Worm (Caenorhabditis elegans) whole organism, mixed stage, embryonic: ENCODE measurements around the gene K09A9.6.
A peak's percentile ranks its signal among the peaks of the same experiment; 100 is the strongest.

Experiments used
- bed-3 ChIP-seq: fragments of 200-800 bp; sonication (Bioruptor generic); optimal IDR thresholded peaks from 3 replicates; lab custom pipeline; 2018; ENCODE audit warnings: mild to moderate bottlenecking, missing genetic modification characterization, moderate library complexity, missing compliant biosample characterization
- blmp-1 ChIP-seq: fragments of 150-350 bp; optimal IDR thresholded peaks from 2 replicates; lab custom pipeline; 2014; ENCODE audit warnings: missing biosample characterization, missing genetic modification characterization
- ceh-39 ChIP-seq: fragments of 150-350 bp; optimal IDR thresholded peaks from 2 replicates; lab custom pipeline; 2014; ENCODE audit warnings: missing biosample characterization, missing genetic modification characterization
- ceh-43 ChIP-seq: fragments of 200-800 bp; sonication (Bioruptor generic); optimal IDR thresholded peaks from 2 replicates; lab custom pipeline; 2018; ENCODE audit warnings: mild to moderate bottlenecking, missing genetic modification characterization, moderate library complexity, missing compliant biosample characterization
- ceh-83 ChIP-seq: fragments of 200-800 bp; sonication (Bioruptor generic); optimal IDR thresholded peaks from 2 replicates; lab custom pipeline; 2018; ENCODE audit warnings: mild to moderate bottlenecking, missing genetic modification characterization, missing compliant biosample characterization
- ces-1 ChIP-seq: fragments of 150-350 bp; optimal IDR thresholded peaks from 2 replicates; lab custom pipeline; 2014; ENCODE audit warnings: missing biosample characterization, missing genetic modification reagents, missing genetic modification characterization
- drap-1 ChIP-seq: fragments of 200-800 bp; sonication (Bioruptor generic); optimal IDR thresholded peaks from 3 replicates; lab custom pipeline; 2018; ENCODE audit warnings: mild to moderate bottlenecking, missing genetic modification characterization, missing compliant biosample characterization
- elt-1 ChIP-seq: sonication (generic microtip); optimal IDR thresholded peaks from 2 replicates; lab custom pipeline; 2017; ENCODE audit warnings: missing genetic modification characterization, mild to moderate bottlenecking, missing compliant biosample characterization, antibody characterized with exemption, moderate library complexity, borderline replicate concordance; ENCODE audit not compliant: insufficient read depth
- flh-1 ChIP-seq: fragments of 200-800 bp; sonication (Bioruptor generic); optimal IDR thresholded peaks from 2 replicates; lab custom pipeline; 2018; ENCODE audit warnings: mild to moderate bottlenecking, missing genetic modification characterization, moderate library complexity, missing compliant biosample characterization
- ham-2 ChIP-seq: fragments of 200-800 bp; sonication (Bioruptor generic); optimal IDR thresholded peaks from 2 replicates; lab custom pipeline; 2018; ENCODE audit warnings: mild to moderate bottlenecking, missing genetic modification characterization, missing compliant biosample characterization
- hlh-1 ChIP-seq: fragments of 150-350 bp; optimal IDR thresholded peaks from 2 replicates; lab custom pipeline; 2014; ENCODE audit warnings: missing biosample characterization, missing genetic modification reagents, missing genetic modification characterization
- lin-13 ChIP-seq: fragments of 150-350 bp; optimal IDR thresholded peaks from 2 replicates; lab custom pipeline; 2014; ENCODE audit warnings: missing biosample characterization, missing genetic modification characterization
- lin-32 ChIP-seq: fragments of 200-800 bp; sonication (Bioruptor generic); optimal IDR thresholded peaks from 2 replicates; lab custom pipeline; 2018; ENCODE audit warnings: mild to moderate bottlenecking, missing genetic modification characterization, missing compliant biosample characterization
- lsy-2 ChIP-seq: fragments of 150-350 bp; optimal IDR thresholded peaks from 2 replicates; lab custom pipeline; 2014; ENCODE audit warnings: missing biosample characterization, missing genetic modification characterization
- mab-5 ChIP-seq: fragments of 150-350 bp; optimal IDR thresholded peaks from 2 replicates; lab custom pipeline; 2014; ENCODE audit warnings: missing biosample characterization, missing genetic modification characterization
- mep-1 ChIP-seq: fragments of 150-350 bp; optimal IDR thresholded peaks from 2 replicates; lab custom pipeline; 2017; ENCODE audit warnings: missing biosample characterization, missing genetic modification reagents, missing genetic modification characterization, inconsistent platforms
- mls-2 ChIP-seq: sonication (generic microtip); optimal IDR thresholded peaks from 2 replicates; lab custom pipeline; 2016; ENCODE audit warnings: mild to moderate bottlenecking, missing genetic modification characterization, moderate library complexity, missing compliant biosample characterization
- nhr-12 ChIP-seq: fragments of 150-350 bp; optimal IDR thresholded peaks from 2 replicates; lab custom pipeline; 2014; ENCODE audit warnings: missing biosample characterization, missing genetic modification characterization
- nhr-2 ChIP-seq: fragments of 150-350 bp; optimal IDR thresholded peaks from 2 replicates; lab custom pipeline; 2014; ENCODE audit warnings: missing biosample characterization, missing genetic modification characterization
- nhr-237 ChIP-seq: fragments of 150-350 bp; optimal IDR thresholded peaks from 2 replicates; lab custom pipeline; 2014; ENCODE audit warnings: missing biosample characterization, missing genetic modification characterization
- nhr-28 ChIP-seq: fragments of 150-350 bp; optimal IDR thresholded peaks from 2 replicates; lab custom pipeline; 2014; ENCODE audit warnings: missing biosample characterization, missing genetic modification characterization
- pha-4 ChIP-seq: fragments of 150-350 bp; optimal IDR thresholded peaks from 2 replicates; lab custom pipeline; 2018; ENCODE audit warnings: missing biosample characterization, missing genetic modification reagents, missing genetic modification characterization
- sem-2 ChIP-seq: fragments of 200-800 bp; sonication (Bioruptor generic); optimal IDR thresholded peaks from 2 replicates; lab custom pipeline; 2018; ENCODE audit warnings: mild to moderate bottlenecking, missing genetic modification characterization, missing compliant biosample characterization
- snpc-4 ChIP-seq: fragments of 150-350 bp; optimal IDR thresholded peaks from 2 replicates; lab custom pipeline; 2014; ENCODE audit warnings: missing biosample characterization, missing genetic modification characterization
- sptf-1 ChIP-seq: sonication (generic microtip); optimal IDR thresholded peaks from 2 replicates; lab custom pipeline; 2017; ENCODE audit warnings: mild to moderate bottlenecking, missing genetic modification characterization, moderate library complexity, missing compliant biosample characterization
- unc-120 ChIP-seq: sonication (generic microtip); optimal IDR thresholded peaks from 2 replicates; lab custom pipeline; 2017; ENCODE audit warnings: missing genetic modification characterization, missing compliant biosample characterization; ENCODE audit not compliant: poor library complexity, severe bottlenecking
- unc-39 ChIP-seq: fragments of 150-350 bp; optimal IDR thresholded peaks from 2 replicates; lab custom pipeline; 2014; ENCODE audit warnings: missing biosample characterization, missing genetic modification characterization
- unc-62 ChIP-seq: fragments of 150-350 bp; optimal IDR thresholded peaks from 2 replicates; lab custom pipeline; 2014; ENCODE audit warnings: missing biosample characterization, missing genetic modification reagents, missing genetic modification characterization
- zip-8 ChIP-seq: fragments of 150-350 bp; optimal IDR thresholded peaks from 2 replicates; lab custom pipeline; 2014; ENCODE audit warnings: missing biosample characterization, missing genetic modification characterization

The K09A9.6 gene

DNA sequence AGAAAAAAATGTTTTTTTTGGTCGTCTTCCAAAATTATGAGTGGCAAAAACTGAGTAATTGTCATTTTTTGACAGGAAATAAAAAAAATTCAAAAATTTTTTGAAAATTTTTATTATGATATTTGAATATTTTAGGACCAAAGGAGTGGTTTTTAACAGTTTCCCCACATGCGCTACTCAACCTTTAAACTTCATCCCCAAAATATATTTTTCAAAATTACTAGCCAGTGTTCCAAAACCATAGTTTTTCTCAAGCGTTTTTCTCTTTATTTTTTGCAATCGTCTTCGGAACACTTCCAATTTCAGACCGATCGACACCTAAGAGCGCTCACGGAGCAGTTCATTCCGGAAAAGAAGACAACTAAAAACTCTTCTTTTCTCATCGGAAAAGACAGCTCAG, at the start of gene K09A9.6:
TSS of gene K09A9.6 (plus strand) at position 301 of the 400 bp plus-strand sequence.
- TF ChIP-seq mab-5 (tag; lab: Kevin White, UChicago) (no peak), mls-2 (tag; lab: Kevin White, UChicago) (no peak), sem-2 (GFP tag; lab: Kevin White, UChicago) (no peak), elt-1 (tag; lab: Kevin White, UChicago) (no peak)
- TF ChIP-seq, all 35 proteins: peak for 0

ce11 chrX:15528472-15528871, 48.6 kb upstream of the K09A9.6 start:
- no peak for TF ChIP-seq nhr-28 (tag; lab: Kevin White, UChicago)
- TF ChIP-seq nhr-12 (tag; lab: Kevin White, UChicago) = no peak
- TF ChIP-seq mls-2 (tag; lab: Kevin White, UChicago) = no peak
- no peak for TF ChIP-seq mab-5 (tag; lab: Kevin White, UChicago)
- TF ChIP-seq bed-3 = no peak
- no peak for TF ChIP-seq ham-2 (GFP tag; lab: Kevin White, UChicago)
- no peak for TF ChIP-seq lin-32
- no peak for TF ChIP-seq mep-1 (tag; lab: Kevin White, UChicago)
- TF ChIP-seq unc-62 = no peak
- TF ChIP-seq nhr-237 (tag; lab: Kevin White, UChicago) = no peak
- TF ChIP-seq snpc-4 = no peak
- TF ChIP-seq nhr-2 (tag; lab: Kevin White, UChicago) = no peak
- TF ChIP-seq pha-4 (tag; lab: Kevin White, UChicago) = no peak
- TF ChIP-seq lin-13 = no peak
- no peak for TF ChIP-seq zip-8 (tag; lab: Kevin White, UChicago)
- TF ChIP-seq hlh-1 = no peak
- no peak for TF ChIP-seq blmp-1 (tag; lab: Kevin White, UChicago)

DNA sequence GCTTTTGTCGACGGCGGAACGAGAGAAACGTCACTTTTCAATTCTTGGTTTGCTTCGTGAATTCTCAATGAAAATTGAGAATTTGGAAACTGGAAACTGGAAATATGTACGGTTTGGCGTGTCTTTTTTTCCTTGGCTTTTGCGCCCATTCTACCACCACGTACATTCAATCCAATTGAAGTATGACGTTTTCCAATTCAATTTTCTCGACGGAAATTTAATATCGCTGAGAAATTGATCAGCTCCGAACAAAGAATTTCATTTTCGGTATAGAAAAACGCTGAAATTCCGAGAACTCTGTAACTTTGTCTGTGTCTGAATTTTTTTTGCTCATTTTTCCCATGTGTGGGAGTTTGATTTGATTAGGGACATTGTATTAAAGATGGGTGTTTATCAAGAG, 43.8 kb upstream of the K09A9.6 start:
- no peak for TF ChIP-seq sptf-1 (tag; lab: Kevin White, UChicago)
- no peak for TF ChIP-seq unc-62
- peak; percentile 65 for TF ChIP-seq ces-1 (GFP tag; lab: Kevin White, UChicago)
- TF ChIP-seq lsy-2 (tag; lab: Kevin White, UChicago) = no peak
- TF ChIP-seq mab-5 (tag; lab: Kevin White, UChicago) = no peak
- no peak for TF ChIP-seq drap-1 (GFP tag; lab: Kevin White, UChicago)
- TF ChIP-seq ceh-83 (GFP tag; lab: Kevin White, UChicago) = no peak

ce11 chrX:15535190-15535636, 41.8 kb upstream of the K09A9.6 start:
- TF ChIP-seq mls-2 (tag; lab: Kevin White, UChicago) (no peak), ces-1 (GFP tag; lab: Kevin White, UChicago) (peak; percentile 72), nhr-237 (tag; lab: Kevin White, UChicago) (no peak), unc-120 (tag; lab: Kevin White, UChicago) (peak; percentile 64), ceh-83 (GFP tag; lab: Kevin White, UChicago) (no peak), unc-39 (no peak), hlh-1 (peak; percentile 31), sptf-1 (tag; lab: Kevin White, UChicago) (peak; percentile 15), drap-1 (GFP tag; lab: Kevin White, UChicago) (peak; percentile 11), bed-3 (no peak), ham-2 (GFP tag; lab: Kevin White, UChicago) (no peak)

- TF ChIP-seq sptf-1 (tag; lab: Kevin White, UChicago) (no peak), pha-4 (tag; lab: Kevin White, UChicago) (no peak), mep-1 (tag; lab: Kevin White, UChicago) (no peak), nhr-28 (tag; lab: Kevin White, UChicago) (no peak), nhr-12 (tag; lab: Kevin White, UChicago) (no peak), snpc-4 (no peak), nhr-2 (tag; lab: Kevin White, UChicago) (no peak), ceh-39 (no peak), sem-2 (GFP tag; lab: Kevin White, UChicago) (no peak), hlh-1 (no peak), mab-5 (tag; lab: Kevin White, UChicago) (no peak), drap-1 (GFP tag; lab: Kevin White, UChicago) (no peak), bed-3 (no peak), ceh-83 (GFP tag; lab: Kevin White, UChicago) (no peak), ceh-43 (GFP tag; lab: Kevin White, UChicago) (no peak), zip-8 (tag; lab: Kevin White, UChicago) (no peak), flh-1 (GFP tag; lab: Kevin White, UChicago) (no peak)
Observed at ce11 chrX:15536017-15536416, 41.0 kb upstream of the K09A9.6 start.
